Worm (Caenorhabditis elegans): Measurements from ENCODE around the gene scl-7.

scl-7 gene

ce11 chrIV:13082106-13082505 lies 11.9 kb downstream of the scl-7 start (continued):
- TF ChIP-seq mdl-1 (tag; optimal IDR thresholded peaks at IDR 0.05) (no peak), lin-15B (tag; optimal IDR thresholded peaks at IDR 0.05) (no peak), fkh-8 (tag; optimal IDR thresholded peaks at IDR 0.05) (no peak), snpc-4 (tag; optimal IDR thresholded peaks at IDR 0.05) (no peak), elt-3 (tag; optimal IDR thresholded peaks at IDR 0.05) (peak in 2 of 6 experiments; percentile 30 to 62), xbp-1 (tag; optimal IDR thresholded peaks at IDR 0.05) (no peak), sox-4 (tag; optimal IDR thresholded peaks at IDR 0.05) (no peak), mab-9 (GFP tag; IDR thresholded peaks at IDR 0.05) (no peak), unc-98 (GFP tag; IDR thresholded peaks at IDR 0.05) (no peak), nhr-12 (tag; optimal IDR thresholded peaks at IDR 0.05) (no peak), alr-1 (tag; optimal IDR thresholded peaks at IDR 0.05; ENCODE audit: borderline replicate concordance) (no peak)

- TF ChIP-seq ceh-90 (tag; optimal IDR thresholded peaks at IDR 0.05), result no peak
- TF ChIP-seq ama-1 (optimal IDR thresholded peaks at IDR 0.05), result peak; percentile 67
- TF ChIP-seq nhr-85 (tag), result peak; percentile 54
- TF ChIP-seq snu-23 (GFP tag; optimal IDR thresholded peaks at IDR 0.05), result peak; percentile 24
- no peak for TF ChIP-seq sup-37 (GFP tag; optimal IDR thresholded peaks at IDR 0.05)
- TF ChIP-seq nhr-12 (tag; optimal IDR thresholded peaks at IDR 0.05), result no peak
- peak; percentile 28 for TF ChIP-seq nhr-90 (tag; optimal IDR thresholded peaks at IDR 0.05; ENCODE audit: poor library complexity)
- peak; percentile 48 for TF ChIP-seq nhr-71 (tag; optimal IDR thresholded peaks at IDR 0.05)
- TF ChIP-seq nhr-20 (tag; optimal IDR thresholded peaks at IDR 0.05), result peak; percentile 32
- TF ChIP-seq nhr-47 (tag; optimal IDR thresholded peaks at IDR 0.05), result peak; percentile 30
- peak in 1 of 2 experiments; percentile 26 for TF ChIP-seq lin-35 (GFP tag; optimal IDR thresholded peaks at IDR 0.05)
- TF ChIP-seq blmp-1 (tag; optimal IDR thresholded peaks at IDR 0.05), result peak; percentile 4
- peak; percentile 31; the same call in 1 of the 2 replicates for TF ChIP-seq grh-1 (GFP tag; IDR thresholded peaks at IDR 0.05)
- TF ChIP-seq unc-130 (tag; optimal IDR thresholded peaks at IDR 0.05), result no peak
These were observed 12.9 kb downstream of the scl-7 start for ce11 chrIV:13082836-13083763.

ce11 chrIV:13085675-13086074 lies 15.4 kb downstream of the scl-7 start:
- TF ChIP-seq nhr-12 (tag; optimal IDR thresholded peaks at IDR 0.05) (no peak), C16A3.4 (tag; optimal IDR thresholded peaks at IDR 0.05) (no peak), sptf-1 (tag; optimal IDR thresholded peaks at IDR 0.05) (no peak), isw-1 (GFP tag; IDR thresholded peaks at IDR 0.05) (no peak), nhr-11 (tag; optimal IDR thresholded peaks at IDR 0.05) (no peak), lin-15B (tag; optimal IDR thresholded peaks at IDR 0.05) (no peak), unc-86 (tag; optimal IDR thresholded peaks at IDR 0.05) (no peak), pqm-1 (tag; optimal IDR thresholded peaks at IDR 0.05) (no peak), mef-2 (tag; optimal IDR thresholded peaks at IDR 0.05) (no peak), xbp-1 (tag; optimal IDR thresholded peaks at IDR 0.05) (no peak), skn-1 (tag; optimal IDR thresholded peaks at IDR 0.05) (no peak), blmp-1 (tag; optimal IDR thresholded peaks at IDR 0.05) (no peak)

ce11 chrIV:13086705-13087104 lies 16.5 kb downstream of the scl-7 start, which contains the start of gene spin-2:
Gene spin-2 (plus strand): TSS chrIV:13087005.
- TF ChIP-seq ceh-8 (GFP tag; optimal IDR thresholded peaks at IDR 0.05) (no peak), dsc-1 (tag; optimal IDR thresholded peaks at IDR 0.05) (no peak), unc-62 (GFP tag; optimal IDR thresholded peaks at IDR 0.05) (no peak)

Data from whole organism, L1 larva.